Fruit fly (Drosophila melanogaster) whole organism, pupa: ENCODE measurements around the gene beta-PheRS.

Experiments
- CG10348 ChIP-seq: fragments of 200-800 bp; sonication (Bioruptor generic); IDR thresholded peaks from 2 replicates; pipeline ENCODE4 v1.3.6; 2022; ENCODE audit warnings: missing biosample characterization, missing genetic modification characterization
- CG12605 ChIP-seq: fragments of 200-800 bp; sonication (Bioruptor generic); IDR thresholded peaks from 2 replicates; pipeline ENCODE4 v1.3.6; 2022; ENCODE audit warnings: missing biosample characterization, missing genetic modification characterization
- CG13204 ChIP-seq: fragments of 200-800 bp; sonication (Bioruptor generic); optimal IDR thresholded peaks from 2 replicates; lab custom pipeline; 2018; ENCODE audit warnings: missing biosample characterization, mild to moderate bottlenecking, missing genetic modification characterization, moderate library complexity
- CG14655 ChIP-seq: fragments of 200-800 bp; sonication (Bioruptor generic); optimal IDR thresholded peaks from 3 replicates; lab custom pipeline; 2017; ENCODE audit warnings: mild to moderate bottlenecking, missing biosample characterization, missing genetic modification reagents, missing genetic modification characterization
- CG15710 ChIP-seq: fragments of 200-800 bp; sonication (Bioruptor generic); optimal IDR thresholded peaks from 2 replicates; lab custom pipeline; 2018; ENCODE audit warnings: missing biosample characterization, mild to moderate bottlenecking, missing genetic modification characterization, moderate library complexity
- CG17806 ChIP-seq: fragments of 200-800 bp; sonication (Bioruptor generic); optimal IDR thresholded peaks from 2 replicates; lab custom pipeline; 2018; ENCODE audit warnings: missing biosample characterization, mild to moderate bottlenecking, missing genetic modification characterization, moderate library complexity
- CG32121 ChIP-seq: fragments of 200-800 bp; sonication (Bioruptor generic); IDR thresholded peaks from 2 replicates; pipeline ENCODE4 v1.3.6; 2022; ENCODE audit warnings: missing biosample characterization, missing genetic modification characterization
- CG34367 ChIP-seq: fragments of 200-800 bp; sonication (Bioruptor generic); optimal IDR thresholded peaks from 2 replicates; lab custom pipeline; 2018; ENCODE audit warnings: missing biosample characterization, mild to moderate bottlenecking, missing genetic modification characterization
- CG4496 ChIP-seq: fragments of 200-800 bp; sonication (Bioruptor generic); IDR thresholded peaks from 3 replicates; pipeline ENCODE4 v1.3.6; 2022; ENCODE audit warnings: missing biosample characterization, missing genetic modification characterization
- CG8159 ChIP-seq: fragments of 200-800 bp; sonication (Bioruptor generic); optimal IDR thresholded peaks from 3 replicates; lab custom pipeline; 2018; ENCODE audit warnings: missing biosample characterization, mild to moderate bottlenecking, missing genetic modification characterization, moderate library complexity
- CG8301 ChIP-seq: fragments of 200-800 bp; sonication (Bioruptor generic); optimal IDR thresholded peaks from 2 replicates; lab custom pipeline; 2018; ENCODE audit warnings: missing biosample characterization, mild to moderate bottlenecking, missing genetic modification characterization
- CG9948 ChIP-seq: fragments of 200-800 bp; sonication (Bioruptor generic); optimal IDR thresholded peaks from 2 replicates; lab custom pipeline; 2018; ENCODE audit warnings: missing biosample characterization, mild to moderate bottlenecking, missing genetic modification characterization, moderate library complexity
- D1 ChIP-seq: fragments of 200-800 bp; sonication (Bioruptor generic); optimal IDR thresholded peaks from 2 replicates; lab custom pipeline; 2018; ENCODE audit warnings: missing biosample characterization, mild to moderate bottlenecking, missing genetic modification characterization, moderate library complexity
- EcR ChIP-seq: fragments of 200-800 bp; sonication (Bioruptor generic); optimal IDR thresholded peaks from 3 replicates; lab custom pipeline; 2019; ENCODE audit warnings: missing biosample characterization, missing genetic modification characterization, mild to moderate bottlenecking, moderate library complexity, missing genetic modification reagents
- Ets98B ChIP-seq: fragments of 200-800 bp; sonication (Bioruptor generic); IDR thresholded peaks from 2 replicates; pipeline ENCODE4 v1.3.6; 2022; ENCODE audit warnings: missing biosample characterization, missing genetic modification characterization
- Pif1A ChIP-seq: fragments of 200-800 bp; sonication (Bioruptor generic); optimal IDR thresholded peaks from 3 replicates; lab custom pipeline; 2016; ENCODE audit warnings: missing biosample characterization, missing genetic modification characterization
- Pif1B ChIP-seq: fragments of 200-800 bp; sonication (Bioruptor generic); optimal IDR thresholded peaks from 3 replicates; lab custom pipeline; 2016; ENCODE audit warnings: missing biosample characterization, missing genetic modification characterization
- Snoo ChIP-seq: fragments of 200-800 bp; sonication (Bioruptor generic); optimal IDR thresholded peaks from 3 replicates; lab custom pipeline; 2017; ENCODE audit warnings: missing biosample characterization, mild to moderate bottlenecking, missing genetic modification characterization, inconsistent platforms
- fd96Ca ChIP-seq: fragments of 200-800 bp; sonication (Bioruptor generic); IDR thresholded peaks from 3 replicates; pipeline ENCODE4 v1.3.6; 2022; ENCODE audit warnings: missing biosample characterization, missing genetic modification characterization
- gl ChIP-seq: fragments of 200-800 bp; sonication (Bioruptor generic); optimal IDR thresholded peaks from 2 replicates; lab custom pipeline; 2018; ENCODE audit warnings: missing biosample characterization, mild to moderate bottlenecking, missing genetic modification characterization
- rn ChIP-seq: fragments of 200-800 bp; sonication (Bioruptor generic); IDR thresholded peaks from 2 replicates; pipeline ENCODE4 v1.3.6; 2022; ENCODE audit warnings: missing biosample characterization, missing genetic modification characterization

Gene beta-PheRS

DNA sequence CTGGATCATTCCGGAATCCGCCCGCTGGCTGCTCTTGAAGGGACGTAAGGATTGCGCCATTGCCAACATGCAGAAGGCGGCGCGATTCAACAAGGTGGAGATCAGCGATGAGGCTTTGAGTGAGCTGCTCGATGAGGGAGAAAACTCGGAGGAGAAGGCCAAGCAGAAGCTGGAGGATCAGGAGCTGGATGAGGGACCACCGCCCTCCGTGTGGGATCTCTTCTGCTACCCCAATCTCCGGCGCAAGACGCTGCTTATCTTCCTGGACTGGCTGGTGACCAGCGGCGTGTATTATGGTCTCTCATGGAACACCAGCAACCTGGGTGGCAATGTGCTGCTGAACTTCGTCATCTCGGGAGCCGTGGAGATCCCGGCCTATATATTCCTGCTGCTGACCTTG, 21.7 kb upstream of the beta-PheRS start:
- TF ChIP-seq gl (tag; lab: Kevin White, UChicago) (no peak), fd96Ca (GFP tag; lab: Robert Waterston, UW) (no peak), CG10348 (no peak), D1 (no peak), CG12605 (GFP tag; lab: Robert Waterston, UW) (no peak), CG4496 (GFP tag; lab: Robert Waterston, UW) (no peak), Ets98B (GFP tag; lab: Robert Waterston, UW) (no peak), CG15710 (tag; lab: Kevin White, UChicago) (no peak), Pif1B (GFP tag; lab: Kevin White, UChicago) (no peak), CG8301 (tag; lab: Kevin White, UChicago) (no peak), EcR (GFP tag; lab: Kevin White, UChicago) (no peak), CG14655 (no peak)

DNA sequence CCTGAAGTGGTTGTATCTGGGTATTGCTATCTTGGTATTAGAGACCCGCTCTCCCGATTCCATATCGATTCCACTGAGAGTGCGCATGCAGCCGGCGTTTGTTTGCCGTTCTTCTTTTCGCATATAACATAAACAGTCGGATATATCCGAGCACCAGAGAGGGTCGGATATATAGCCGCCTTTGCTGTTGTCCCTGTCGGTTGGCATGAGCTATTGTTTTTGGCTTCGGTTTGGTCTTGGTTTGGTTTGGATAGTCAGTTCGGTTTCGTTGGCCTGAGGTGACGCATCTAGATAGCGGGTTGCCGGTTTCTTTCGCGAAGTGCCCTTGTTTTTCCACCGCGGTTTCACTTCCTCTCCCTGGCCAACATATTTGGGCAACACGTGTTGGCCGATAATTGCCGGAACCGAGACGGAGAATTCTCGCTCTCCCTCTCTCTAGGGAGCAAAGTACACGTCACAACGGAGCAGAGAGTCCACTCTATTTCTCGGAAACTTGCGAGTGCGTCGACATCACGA, 20.4 kb upstream of the beta-PheRS start, which contains the start of gene Orct2:
Gene Orct2 (plus strand): TSS at position 255 of the 516 bp plus-strand sequence.
- TF ChIP-seq CG13204 (GFP tag; lab: Kevin White, UChicago): peak; percentile 32
- peak; percentile 14 for TF ChIP-seq CG14655
- TF ChIP-seq CG34367: no peak
- peak; percentile 58; the same call in 1 of the 3 replicates for TF ChIP-seq CG4496 (GFP tag; lab: Robert Waterston, UW)
- TF ChIP-seq CG8301 (tag; lab: Kevin White, UChicago): no peak
- TF ChIP-seq Snoo (tag; lab: Kevin White, UChicago): no peak
- TF ChIP-seq CG12605 (GFP tag; lab: Robert Waterston, UW): peak; percentile 23; the same call in 1 of the 2 replicates
- TF ChIP-seq gl (tag; lab: Kevin White, UChicago): no peak
- TF ChIP-seq CG8159 (tag; lab: Kevin White, UChicago): no peak
- peak; percentile 40 for TF ChIP-seq EcR (GFP tag; lab: Kevin White, UChicago)
- TF ChIP-seq CG32121: peak; percentile 27; the same call in 1 of the 2 replicates
- no peak for TF ChIP-seq rn
- no peak for TF ChIP-seq CG17806 (tag; lab: Kevin White, UChicago)
- TF ChIP-seq CG15710 (tag; lab: Kevin White, UChicago): no peak
- TF ChIP-seq CG9948 (tag; lab: Kevin White, UChicago): no peak
- TF ChIP-seq fd96Ca (GFP tag; lab: Robert Waterston, UW): 0 out of 3 replicates have a peak, but pooled peaks have one; percentile 27
- no peak for TF ChIP-seq CG10348
- TF ChIP-seq Ets98B (GFP tag; lab: Robert Waterston, UW): no peak; the same call in 1 of the 2 replicates
- peak; percentile 6 for TF ChIP-seq Pif1A (GFP tag; lab: Kevin White, UChicago)
- TF ChIP-seq D1: no peak

DNA sequence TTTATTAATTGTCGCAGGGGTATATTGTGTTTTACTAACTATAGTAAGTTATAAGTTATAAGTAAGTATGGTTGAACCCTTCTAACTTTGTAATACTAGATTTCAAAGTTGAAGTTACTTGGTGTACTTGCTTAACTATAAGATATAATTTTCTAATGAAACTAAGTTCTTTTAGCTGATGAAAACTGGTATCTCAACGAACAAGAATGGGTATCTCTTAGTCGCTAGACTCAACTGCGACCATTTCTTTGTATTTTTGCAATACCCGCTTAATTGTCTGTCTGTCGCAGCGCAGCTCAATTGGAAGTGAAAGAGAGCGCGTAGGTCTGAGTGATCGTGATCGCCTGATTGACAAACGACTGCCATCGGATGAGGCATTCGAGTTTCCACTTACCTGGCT, 19.8 kb upstream of the beta-PheRS start:
- no peak for TF ChIP-seq CG10348
- TF ChIP-seq CG14655: peak; percentile 31
- TF ChIP-seq EcR (GFP tag; lab: Kevin White, UChicago): peak; percentile 10

DNA sequence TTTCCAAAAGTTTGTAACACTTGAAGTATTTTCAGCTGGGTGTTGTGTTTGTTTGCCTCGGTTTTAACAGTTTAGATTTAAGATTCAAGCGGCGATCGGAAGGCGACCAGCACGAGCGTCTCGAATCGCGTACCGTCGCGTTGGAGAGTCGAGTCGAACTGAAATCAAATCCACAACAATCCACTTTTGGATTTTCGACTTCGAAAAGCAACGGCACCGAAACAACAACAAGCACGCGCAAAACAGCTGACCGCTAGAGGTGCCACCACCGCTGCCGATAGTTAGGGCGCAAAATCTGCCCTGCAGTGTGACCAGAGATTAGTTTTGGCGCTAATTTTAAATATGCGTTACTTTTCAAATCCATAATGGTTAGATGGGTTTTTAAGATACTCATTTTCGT, 18.6 kb upstream of the beta-PheRS start, which contains the start of gene jar:
Gene jar (minus strand): TSS at position 163 of the 400 bp plus-strand sequence.
- TF ChIP-seq CG8159 (tag; lab: Kevin White, UChicago) (peak; percentile 16), gl (tag; lab: Kevin White, UChicago) (peak; percentile 25), CG17806 (tag; lab: Kevin White, UChicago) (no peak), Ets98B (GFP tag; lab: Robert Waterston, UW) (peak; percentile 49; the same call in 1 of the 2 replicates), rn (no peak), Snoo (tag; lab: Kevin White, UChicago) (peak; percentile 18), EcR (GFP tag; lab: Kevin White, UChicago) (peak; percentile 39), CG10348 (no peak), CG13204 (GFP tag; lab: Kevin White, UChicago) (peak; percentile 12), CG32121 (peak; percentile 27; the same call in 1 of the 2 replicates), CG4496 (GFP tag; lab: Robert Waterston, UW) (peak; percentile 31; the same call in 1 of the 3 replicates), CG12605 (GFP tag; lab: Robert Waterston, UW) (peak; percentile 29; the same call in 1 of the 2 replicates), Pif1B (GFP tag; lab: Kevin White, UChicago) (no peak)

DNA sequence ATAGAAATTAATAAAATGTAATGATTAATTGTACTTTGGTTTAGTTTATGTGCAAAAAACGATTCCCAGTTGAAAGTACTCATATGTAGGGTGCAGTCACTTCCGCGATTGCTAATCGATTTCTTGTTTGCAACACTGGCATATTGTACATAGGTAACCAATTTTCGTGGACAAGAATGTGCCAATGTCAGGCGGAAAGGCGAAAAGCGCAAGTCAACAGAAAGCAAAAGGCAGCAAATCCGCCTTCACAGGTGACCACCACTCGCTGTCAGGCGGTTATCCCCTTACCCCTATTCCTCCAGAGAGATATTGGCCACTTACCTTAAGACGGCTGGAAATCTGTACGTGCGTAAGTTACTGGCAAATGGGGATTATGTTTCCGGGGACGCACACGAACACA, 18.1 kb upstream of the beta-PheRS start:
- no peak for TF ChIP-seq CG32121
- TF ChIP-seq CG15710 (tag; lab: Kevin White, UChicago): no peak
- TF ChIP-seq, all 21 proteins: peak for 0

DNA sequence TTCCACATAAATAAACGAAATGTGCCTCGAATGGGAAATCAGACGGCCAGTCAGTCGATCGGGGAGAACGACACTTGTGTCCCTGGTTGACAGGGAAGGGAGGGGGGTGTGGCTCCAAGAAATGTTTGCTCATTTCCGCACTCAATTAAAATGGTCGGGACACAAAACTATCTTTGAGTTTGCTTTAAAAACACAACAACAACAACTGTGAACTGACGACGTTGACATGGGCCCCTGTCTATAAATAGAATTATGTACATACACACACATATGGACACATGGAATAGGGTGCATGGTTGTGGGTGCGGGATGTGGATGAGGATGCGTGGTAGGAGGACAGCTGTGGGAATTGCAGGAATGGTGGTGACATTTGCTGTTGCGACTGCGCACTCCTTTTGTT, 17.6 kb upstream of the beta-PheRS start:
- TF ChIP-seq Pif1A (GFP tag; lab: Kevin White, UChicago) (no peak), EcR (GFP tag; lab: Kevin White, UChicago) (peak; percentile 80), CG13204 (GFP tag; lab: Kevin White, UChicago) (peak; percentile 27), CG17806 (tag; lab: Kevin White, UChicago) (no peak), Snoo (tag; lab: Kevin White, UChicago) (no peak), CG4496 (GFP tag; lab: Robert Waterston, UW) (no peak)

DNA sequence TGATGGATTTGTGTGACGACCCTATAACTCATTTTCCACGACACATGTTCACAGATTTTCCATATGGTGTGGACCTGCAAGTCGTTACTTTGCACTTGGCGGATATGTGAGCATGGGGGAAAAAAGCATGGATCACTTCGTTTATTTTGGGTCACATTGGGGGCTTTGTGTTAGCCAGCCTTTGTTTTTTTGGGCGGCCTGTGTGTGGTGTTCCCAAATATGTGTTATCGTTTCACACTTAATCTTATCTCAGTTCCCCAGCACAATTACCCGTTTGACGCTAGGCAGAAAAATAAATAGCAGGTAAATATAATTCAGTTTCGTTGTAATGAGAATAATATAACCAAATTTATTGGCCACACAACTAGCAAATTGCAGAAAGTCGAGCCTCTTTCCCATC, 15.8 kb upstream of the beta-PheRS start:
- no peak for TF ChIP-seq CG12605 (GFP tag; lab: Robert Waterston, UW)
- TF ChIP-seq CG14655: no peak
- TF ChIP-seq CG17806 (tag; lab: Kevin White, UChicago): no peak
- no peak for TF ChIP-seq D1
- TF ChIP-seq Ets98B (GFP tag; lab: Robert Waterston, UW): no peak
- TF ChIP-seq CG32121: no peak
- TF ChIP-seq fd96Ca (GFP tag; lab: Robert Waterston, UW): no peak
- TF ChIP-seq CG34367: no peak
